Worm (Caenorhabditis elegans) whole organism, early embryonic: ENCODE results near the gene ZC317.2.

Source experiments
- ama-1 ChIP-seq: fragments of 150-350 bp; optimal IDR thresholded peaks from 2 replicates; lab custom pipeline; 2014
- ceh-13 ChIP-seq: fragments of 200-800 bp; sonication (Bioruptor generic); optimal IDR thresholded peaks from 2 replicates; lab custom pipeline; 2018; ENCODE audit warnings: mild to moderate bottlenecking, missing genetic modification characterization, missing compliant biosample characterization
- flt-1 ChIP-seq: fragments of 200-800 bp; sonication (Bioruptor generic); IDR thresholded peaks from 2 replicates; pipeline ENCODE4 v1.3.6; 2022; ENCODE audit warnings: missing genetic modification characterization, missing compliant biosample characterization
- hmbx-1 ChIP-seq: sonication (generic microtip); optimal IDR thresholded peaks from 2 replicates; lab custom pipeline; 2016; ENCODE audit warnings: mild to moderate bottlenecking, missing genetic modification characterization, missing compliant biosample characterization
- sea-1 ChIP-seq: fragments of 200-800 bp; sonication (Bioruptor generic); conservative IDR thresholded peaks from 2 replicates; pipeline ENCODE4 v1.3.6; 2022; ENCODE audit warnings: missing genetic modification characterization, missing compliant biosample characterization
- tra-4 ChIP-seq: sonication (generic microtip); optimal IDR thresholded peaks from 2 replicates; lab custom pipeline; 2017; ENCODE audit warnings: missing genetic modification characterization, missing compliant biosample characterization

DNA sequence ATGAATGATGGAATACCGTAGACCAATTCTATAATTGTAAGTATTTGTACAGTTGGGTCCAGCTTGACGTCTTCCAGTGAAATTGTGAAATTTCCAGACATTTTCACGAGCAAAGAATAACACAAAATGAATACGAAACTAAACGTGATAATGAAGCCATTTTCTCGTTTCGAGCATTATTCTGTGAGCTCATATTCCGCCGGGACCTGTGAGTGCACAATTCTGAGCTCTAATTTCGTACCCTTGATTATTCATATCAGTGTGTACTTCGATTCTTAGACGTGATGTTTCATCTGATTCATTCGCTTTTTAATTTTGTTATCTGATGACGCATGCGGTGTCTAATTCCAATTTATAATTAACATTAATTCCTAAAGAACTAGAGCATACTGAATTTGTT, 22.4 kb downstream of the ZC317.2 start, which contains the start of gene srg-66:
- TF ChIP-seq ama-1: no peak
- no peak for TF ChIP-seq tra-4 (tag; lab: Kevin White, UChicago)
- no peak for TF ChIP-seq sea-1 (GFP tag; lab: Robert Waterston, UW)
- TF ChIP-seq hmbx-1 (tag; lab: Kevin White, UChicago): no peak
- TF ChIP-seq ceh-13: no peak
- no peak for TF ChIP-seq flt-1
